Fruit fly (Drosophila melanogaster) whole organism, embryonic: ENCODE data around the gene CG7328.
A peak's percentile ranks its signal among the peaks of the same experiment; 100 is the strongest.

Experiments
- Asciz ChIP-seq: fragments of 200-800 bp; sonication (Bioruptor generic); optimal IDR thresholded peaks from 2 replicates; lab custom pipeline; 2017; ENCODE audit warnings: missing biosample characterization, mild to moderate bottlenecking, missing genetic modification characterization, missing genetic modification reagents
- B-H1 ChIP-seq: fragments of 200-800 bp; sonication (Bioruptor generic); IDR thresholded peaks from 3 replicates; pipeline ENCODE4 v1.3.6; 2022; ENCODE audit warnings: missing biosample characterization, missing genetic modification characterization
- CG10147 ChIP-seq: fragments of 200-800 bp; sonication (Bioruptor generic); optimal IDR thresholded peaks from 2 replicates; lab custom pipeline; 2019; ENCODE audit warnings: missing biosample characterization, mild to moderate bottlenecking, missing genetic modification characterization, moderate library complexity
- CG10543 ChIP-seq: fragments of 200-800 bp; sonication (Bioruptor generic); optimal IDR thresholded peaks from 3 replicates; lab custom pipeline; 2017; ENCODE audit warnings: missing biosample characterization, mild to moderate bottlenecking, missing genetic modification characterization, moderate library complexity
- CG11695 ChIP-seq: fragments of 200-800 bp; sonication (Bioruptor generic); IDR thresholded peaks from 3 replicates; pipeline ENCODE4 v1.3.6; 2022; ENCODE audit warnings: missing biosample characterization, missing genetic modification characterization
- CG12155 ChIP-seq: fragments of 200-800 bp; sonication (Bioruptor generic); optimal IDR thresholded peaks from 3 replicates; lab custom pipeline; 2016; ENCODE audit warnings: missing biosample characterization, missing genetic modification characterization
- CG13424 ChIP-seq: fragments of 200-800 bp; sonication (Bioruptor generic); optimal IDR thresholded peaks from 2 replicates; lab custom pipeline; 2019; ENCODE audit warnings: missing biosample characterization, mild to moderate bottlenecking, missing genetic modification characterization, moderate library complexity
- CG13775 ChIP-seq: fragments of 200-800 bp; sonication (Bioruptor generic); optimal IDR thresholded peaks from 3 replicates; lab custom pipeline; 2017; ENCODE audit warnings: missing biosample characterization, mild to moderate bottlenecking, missing genetic modification characterization
- CG15073 ChIP-seq: fragments of 200-800 bp; sonication (Bioruptor generic); optimal IDR thresholded peaks from 2 replicates; lab custom pipeline; 2016; ENCODE audit warnings: missing biosample characterization, missing genetic modification characterization
- CG1529 ChIP-seq: fragments of 200-800 bp; sonication (Bioruptor generic); optimal IDR thresholded peaks from 3 replicates; lab custom pipeline; 2018; ENCODE audit warnings: missing biosample characterization, missing genetic modification characterization
- CG15514 ChIP-seq: fragments of 200-800 bp; sonication (Bioruptor generic); optimal IDR thresholded peaks from 3 replicates; lab custom pipeline; 2017; ENCODE audit warnings: missing biosample characterization, missing genetic modification characterization, mild to moderate bottlenecking, moderate library complexity, missing genetic modification reagents
- CG17802 ChIP-seq: fragments of 200-800 bp; sonication (Bioruptor generic); optimal IDR thresholded peaks from 2 replicates; lab custom pipeline; 2018; ENCODE audit warnings: missing biosample characterization, mild to moderate bottlenecking, missing genetic modification characterization, moderate library complexity
- CG18011 ChIP-seq: fragments of 200-800 bp; sonication (Bioruptor generic); optimal IDR thresholded peaks from 2 replicates; lab custom pipeline; 2017; ENCODE audit warnings: missing biosample characterization, missing genetic modification characterization, mild to moderate bottlenecking, moderate library complexity, missing genotype
- CG2120 ChIP-seq: fragments of 200-800 bp; sonication (Bioruptor generic); optimal IDR thresholded peaks from 3 replicates; lab custom pipeline; 2016; ENCODE audit warnings: missing biosample characterization, missing genetic modification characterization
- CG3407 ChIP-seq: fragments of 200-800 bp; sonication (Bioruptor generic); optimal IDR thresholded peaks from 2 replicates; lab custom pipeline; 2018; ENCODE audit warnings: missing biosample characterization, mild to moderate bottlenecking, missing genetic modification characterization
- CG4404 ChIP-seq: fragments of 200-800 bp; sonication (Bioruptor generic); IDR thresholded peaks from 2 replicates; pipeline ENCODE4 v1.3.6; 2022; ENCODE audit warnings: missing biosample characterization, missing genetic modification characterization
- CG4730 ChIP-seq: fragments of 200-800 bp; sonication (Bioruptor generic); IDR thresholded peaks from 2 replicates; pipeline ENCODE4 v1.3.6; 2022; ENCODE audit warnings: missing biosample characterization, missing genetic modification characterization
- CG6813 ChIP-seq: fragments of 200-800 bp; sonication (Bioruptor generic); optimal IDR thresholded peaks from 2 replicates; lab custom pipeline; 2017; ENCODE audit warnings: missing biosample characterization, missing genetic modification characterization, mild to moderate bottlenecking, moderate library complexity, missing genetic modification reagents
- CG7556 ChIP-seq: fragments of 200-800 bp; sonication (Bioruptor generic); optimal IDR thresholded peaks from 2 replicates; lab custom pipeline; 2017; ENCODE audit warnings: missing biosample characterization, mild to moderate bottlenecking, missing genetic modification characterization
- CG9215 ChIP-seq: fragments of 200-800 bp; sonication (Bioruptor generic); IDR thresholded peaks from 2 replicates; pipeline ENCODE4 v1.3.6; 2022; ENCODE audit warnings: missing biosample characterization, missing genetic modification characterization
- CG9817 ChIP-seq: fragments of 200-800 bp; sonication (Bioruptor generic); optimal IDR thresholded peaks from 2 replicates; lab custom pipeline; 2018; ENCODE audit warnings: missing biosample characterization, mild to moderate bottlenecking, missing genetic modification characterization, moderate library complexity
- D19A ChIP-seq: fragments of 200-800 bp; optimal IDR thresholded peaks from 3 replicates; lab custom pipeline; 2019; ENCODE audit warnings: missing biosample characterization, mild to moderate bottlenecking, missing genetic modification characterization, moderate library complexity
- Deaf1 ChIP-seq: fragments of 200-800 bp; optimal IDR thresholded peaks from 3 replicates; lab custom pipeline; 2019; ENCODE audit warnings: missing biosample characterization, mild to moderate bottlenecking, missing genetic modification characterization, moderate library complexity
- Dek ChIP-seq: fragments of 200-800 bp; sonication (Bioruptor generic); optimal IDR thresholded peaks from 3 replicates; lab custom pipeline; 2019; ENCODE audit warnings: missing biosample characterization, mild to moderate bottlenecking, missing genetic modification characterization, moderate library complexity
- Doc2 ChIP-seq: fragments of 200-800 bp; sonication (Bioruptor generic); IDR thresholded peaks from 2 replicates; pipeline ENCODE4 v1.3.6; 2022; ENCODE audit warnings: missing biosample characterization, missing genetic modification characterization
- Fer1 ChIP-seq: fragments of 200-800 bp; sonication (Bioruptor generic); optimal IDR thresholded peaks from 2 replicates; lab custom pipeline; 2017; ENCODE audit warnings: missing biosample characterization, mild to moderate bottlenecking, missing genetic modification characterization
- HLH4C ChIP-seq: fragments of 200-800 bp; sonication (Bioruptor generic); IDR thresholded peaks from 3 replicates; pipeline ENCODE4 v1.3.6; 2022; ENCODE audit warnings: missing biosample characterization, missing genetic modification characterization; ENCODE audit not compliant: partially characterized antibody
- Hey ChIP-seq: fragments of 200-800 bp; sonication (Bioruptor generic); optimal IDR thresholded peaks from 3 replicates; lab custom pipeline; 2018; ENCODE audit warnings: missing biosample characterization, mild to moderate bottlenecking, missing genetic modification characterization
- Hr3 ChIP-seq: fragments of 200-800 bp; sonication (Bioruptor generic); optimal IDR thresholded peaks from 3 replicates; lab custom pipeline; 2016; ENCODE audit warnings: missing biosample characterization, missing genetic modification characterization
- NK7.1 ChIP-seq: fragments of 200-800 bp; sonication (Bioruptor generic); optimal IDR thresholded peaks from 3 replicates; lab custom pipeline; 2016; ENCODE audit warnings: missing biosample characterization, missing genetic modification characterization
- Oaz ChIP-seq: fragments of 200-800 bp; sonication (Bioruptor generic); IDR thresholded peaks from 2 replicates; pipeline ENCODE4 v1.3.6; 2022; ENCODE audit warnings: missing biosample characterization, missing genetic modification characterization
- Ravus ChIP-seq: fragments of 200-800 bp; sonication (Bioruptor generic); IDR thresholded peaks from 2 replicates; pipeline ENCODE4 v1.3.6; 2022; ENCODE audit warnings: missing biosample characterization, missing genetic modification characterization
- Sin3A ChIP-seq: fragments of >200 bp; optimal IDR thresholded peaks from 2 replicates; lab custom pipeline; 2018
- Vsx1 ChIP-seq: fragments of 200-800 bp; sonication (Bioruptor generic); optimal IDR thresholded peaks from 2 replicates; lab custom pipeline; 2017; ENCODE audit warnings: missing biosample characterization, mild to moderate bottlenecking, missing genetic modification characterization, missing genetic modification reagents
- az2 ChIP-seq: fragments of 200-800 bp; sonication (Bioruptor generic); optimal IDR thresholded peaks from 3 replicates; lab custom pipeline; 2016; ENCODE audit warnings: missing biosample characterization, missing genetic modification characterization
- bab2 ChIP-seq: fragments of 200-800 bp; sonication (Bioruptor generic); optimal IDR thresholded peaks from 2 replicates; lab custom pipeline; 2016; ENCODE audit warnings: missing biosample characterization, missing genetic modification characterization
- bsh ChIP-seq, 2 experiments: fragments of 200-800 bp; sonication (Bioruptor generic); optimal IDR thresholded peaks; 2 replicates each; lab custom pipeline; 2017 to 2018; ENCODE audit warnings: mild to moderate bottlenecking in 2 of 2, missing biosample characterization in 2 of 2, missing genetic modification characterization in 2 of 2, moderate library complexity in 1 of 2
- cas ChIP-seq: fragments of 200-800 bp; sonication (Bioruptor generic); IDR thresholded peaks from 2 replicates; pipeline ENCODE4 v1.3.6; 2022; ENCODE audit warnings: missing biosample characterization, missing genetic modification characterization
- da ChIP-seq: fragments of 200-800 bp; sonication (Bioruptor generic); optimal IDR thresholded peaks from 2 replicates; lab custom pipeline; 2016; ENCODE audit warnings: missing biosample characterization, missing genetic modification characterization
- grau ChIP-seq: fragments of 200-800 bp; optimal IDR thresholded peaks from 3 replicates; lab custom pipeline; 2019; ENCODE audit warnings: missing biosample characterization, mild to moderate bottlenecking, missing genetic modification characterization, moderate library complexity
- hth ChIP-seq: fragments of >200 bp; optimal IDR thresholded peaks from 2 replicates; lab custom pipeline; 2017; ENCODE audit warnings: inconsistent platforms
- jigr1 ChIP-seq: fragments of 200-800 bp; sonication (Bioruptor generic); IDR thresholded peaks from 3 replicates; pipeline ENCODE4 v1.3.6; 2022; ENCODE audit warnings: missing biosample characterization, missing genetic modification characterization
- mld ChIP-seq: fragments of 200-800 bp; sonication (Bioruptor generic); IDR thresholded peaks from 3 replicates; pipeline ENCODE4 v1.3.6; 2022; ENCODE audit warnings: missing biosample characterization, missing genetic modification characterization; ENCODE audit not compliant: partially characterized antibody
- phol ChIP-seq: fragments of 200-800 bp; sonication (Bioruptor generic); optimal IDR thresholded peaks from 3 replicates; lab custom pipeline; 2018; ENCODE audit warnings: missing biosample characterization, mild to moderate bottlenecking, missing genetic modification characterization, moderate library complexity
- pzg ChIP-seq: fragments of 200-800 bp; sonication (Bioruptor generic); optimal IDR thresholded peaks from 3 replicates; lab custom pipeline; 2018; ENCODE audit warnings: missing biosample characterization, mild to moderate bottlenecking, missing genetic modification characterization, moderate library complexity
- scrt ChIP-seq: fragments of 200-800 bp; sonication (Bioruptor generic); optimal IDR thresholded peaks from 2 replicates; lab custom pipeline; 2018; ENCODE audit warnings: missing biosample characterization, mild to moderate bottlenecking, missing genetic modification characterization, moderate library complexity
- slou ChIP-seq: fragments of 200-800 bp; sonication (Bioruptor generic); optimal IDR thresholded peaks from 3 replicates; lab custom pipeline; 2016; ENCODE audit warnings: missing biosample characterization, missing genetic modification characterization
- tio ChIP-seq: fragments of 200-800 bp; sonication (Bioruptor generic); optimal IDR thresholded peaks from 2 replicates; lab custom pipeline; 2017; ENCODE audit warnings: missing biosample characterization, missing genetic modification characterization, inconsistent platforms
- vvl ChIP-seq: fragments of 200-800 bp; sonication (Bioruptor generic); IDR thresholded peaks from 2 replicates; pipeline ENCODE4 v1.3.6; 2022; ENCODE audit warnings: missing biosample characterization, missing genetic modification characterization
- wor ChIP-seq: fragments of 200-800 bp; sonication (Bioruptor generic); IDR thresholded peaks from 2 replicates; pipeline ENCODE4 v1.3.6; 2022; ENCODE audit warnings: missing biosample characterization, missing genetic modification characterization

The CG7328 gene

dm6 chr3L:20185206-20185868 is 44.9 kb upstream of the CG7328 start (continued):
- TF ChIP-seq B-H1 (GFP tag; lab: Robert Waterston, UW) (no peak), CG4404 (GFP tag; lab: Robert Waterston, UW) (no peak), mld (GFP tag; lab: Robert Waterston, UW) (no peak), CG17802 (tag; lab: Kevin White, UChicago) (no peak), Doc2 (GFP tag; lab: Robert Waterston, UW) (no peak), Vsx1 (GFP tag; lab: Kevin White, UChicago) (no peak), az2 (GFP tag; lab: Kevin White, UChicago) (peak; percentile 40), bab2 (GFP tag; lab: Kevin White, UChicago) (peak; percentile 10), Hey (tag; lab: Kevin White, UChicago) (no peak), CG9215 (GFP tag; lab: Robert Waterston, UW) (no peak; the same call in 1 of the 2 replicates), CG18011 (GFP tag; lab: Kevin White, UChicago) (no peak), hth (lab: Kevin White, UChicago) (no peak), scrt (GFP tag; lab: Kevin White, UChicago) (peak; percentile 24), CG6813 (GFP tag; lab: Kevin White, UChicago) (no peak), CG4730 (no peak), Oaz (GFP tag; lab: Robert Waterston, UW) (peak; percentile 46; the same call in 1 of the 2 replicates), CG15073 (GFP tag; lab: Kevin White, UChicago) (peak; percentile 92), HLH4C (GFP tag; lab: Robert Waterston, UW) (peak; percentile 21; the same call in 1 of the 3 replicates), cas (GFP tag; lab: Robert Waterston, UW) (no peak), CG13424 (tag; lab: Kevin White, UChicago) (peak; percentile 69), CG11695 (GFP tag; lab: Robert Waterston, UW) (0 out of 3 replicates have a peak, but pooled peaks have one; percentile 34), NK7.1 (GFP tag; lab: Kevin White, UChicago) (no peak), CG3407 (GFP tag; lab: Kevin White, UChicago) (no peak), CG15514 (GFP tag; lab: Kevin White, UChicago) (peak; percentile 37), Fer1 (peak; percentile 69), vvl (GFP tag; lab: Robert Waterston, UW) (no peak), CG2120 (GFP tag; lab: Kevin White, UChicago) (peak; percentile 87), CG10543 (peak; percentile 43), grau (tag; lab: Kevin White, UChicago) (peak; percentile 82), CG13775 (GFP tag; lab: Kevin White, UChicago) (peak; percentile 75), Ravus (GFP tag; lab: Robert Waterston, UW) (no peak; the same call in 1 of the 2 replicates), slou (GFP tag; lab: Kevin White, UChicago) (no peak), jigr1 (GFP tag; lab: Robert Waterston, UW) (no peak), phol (peak; percentile 15), CG10147 (peak; percentile 27), Hr3 (GFP tag; lab: Kevin White, UChicago) (peak; percentile 46), CG12155 (peak; percentile 53), da (GFP tag; lab: Kevin White, UChicago) (no peak), CG9817 (peak; percentile 36), Asciz (GFP tag; lab: Kevin White, UChicago) (no peak), D19A (tag; lab: Kevin White, UChicago) (no peak), CG7556 (peak; percentile 83), bsh (GFP tag; optimal IDR thresholded peaks at IDR 0.05; lab: Kevin White, UChicago) (peak in 1 of 2 experiments; percentile 34), tio (GFP tag; lab: Kevin White, UChicago) (peak; percentile 80), Dek (tag; lab: Kevin White, UChicago) (peak; percentile 44), Deaf1 (tag; lab: Kevin White, UChicago) (peak; percentile 98), Sin3A (no peak), CG1529 (GFP tag; lab: Kevin White, UChicago) (no peak), pzg (GFP tag; lab: Kevin White, UChicago) (no peak), wor (no peak; the same call in 1 of the 2 replicates)
